Fruit fly (Drosophila melanogaster): ENCODE data around the gene Oatp33Ea.

Oatp33Ea gene

DNA sequence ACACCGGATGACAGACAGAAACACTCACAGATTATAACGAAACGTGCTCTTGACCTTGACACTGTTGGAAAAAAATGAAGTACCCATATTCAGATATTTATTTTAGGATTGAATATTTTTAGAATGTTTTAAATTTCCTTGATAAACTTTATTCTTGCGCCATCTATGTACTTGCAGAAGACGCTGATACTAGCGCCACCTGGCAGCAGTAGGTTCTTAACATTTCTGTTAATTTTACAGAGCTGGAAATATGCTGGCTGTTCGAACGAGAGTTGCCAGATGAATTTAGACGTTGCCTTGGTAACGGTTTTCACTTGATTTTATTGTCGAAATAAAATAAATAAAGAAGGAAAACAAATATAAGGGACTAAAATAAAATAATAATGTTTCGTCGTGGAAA is 21.2 kb downstream of the Oatp33Ea start, which contains the start of gene Fam92 (continued):
- TF ChIP-seq stwl (tag; optimal IDR thresholded peaks at IDR 0.05) (peak; percentile 89), sug (tag; optimal IDR thresholded peaks at IDR 0.05) (peak; percentile 62), wek (GFP tag; optimal IDR thresholded peaks at IDR 0.05) (no peak), CG3163 (GFP tag; optimal IDR thresholded peaks at IDR 0.05) (no peak), CG4282 (GFP tag; optimal IDR thresholded peaks at IDR 0.05) (no peak), tin (GFP tag; optimal IDR thresholded peaks at IDR 0.05) (peak; percentile 60), HmgZ (tag; optimal IDR thresholded peaks at IDR 0.05) (peak; percentile 51), CG12769 (tag; optimal IDR thresholded peaks at IDR 0.05) (peak; percentile 49), NfI (GFP tag; optimal IDR thresholded peaks at IDR 0.05) (peak; percentile 71), Lhr (GFP tag; optimal IDR thresholded peaks at IDR 0.05) (peak; percentile 79), CG15696 (tag; optimal IDR thresholded peaks at IDR 0.05) (peak; percentile 64), Dll (GFP tag; IDR thresholded peaks at IDR 0.05; ENCODE audit: partially characterized antibody) (no peak), lmd (GFP tag; IDR thresholded peaks at IDR 0.05) (peak; percentile 43; the same call in 1 of the 2 replicates), CG6791 (GFP tag; IDR thresholded peaks at IDR 0.05; ENCODE audit: partially characterized antibody) (no peak), CG7372 (GFP tag; IDR thresholded peaks at IDR 0.05) (no peak), gcm2 (GFP tag; optimal IDR thresholded peaks at IDR 0.05) (no peak), ci (GFP tag; IDR thresholded peaks at IDR 0.05) (peak; percentile 82), sens (GFP tag) (peak; percentile 90), CG18764 (GFP tag; optimal IDR thresholded peaks at IDR 0.05) (no peak), hkb (optimal IDR thresholded peaks at IDR 0.05) (no peak), hkb (GFP tag; IDR thresholded peaks at IDR 0.05) (peak; percentile 58), fu2 (GFP tag; optimal IDR thresholded peaks at IDR 0.05) (peak; percentile 6), CG15514 (GFP tag; optimal IDR thresholded peaks at IDR 0.05) (peak; percentile 35), CG4617 (GFP tag; optimal IDR thresholded peaks at IDR 0.05; ENCODE audit: borderline replicate concordance) (peak; percentile 2), CG14860 (GFP tag; IDR thresholded peaks at IDR 0.05; ENCODE audit: partially characterized antibody) (no peak), dmrt99B (tag; optimal IDR thresholded peaks at IDR 0.05) (peak; percentile 11), tx (GFP tag; optimal IDR thresholded peaks at IDR 0.05) (no peak), Stat92E (GFP tag; optimal IDR thresholded peaks at IDR 0.05) (peak in 1 of 3 experiments; percentile 2), tgo (GFP tag; IDR thresholded peaks at IDR 0.05) (peak; percentile 39; the same call in 2 of the 3 replicates), Gug (GFP tag; IDR thresholded peaks at IDR 0.05) (0 out of 4 replicates have a peak, but pooled peaks have one; percentile 18), CG33213 (GFP tag; optimal IDR thresholded peaks at IDR 0.05) (peak; percentile 47), chif (GFP tag; optimal IDR thresholded peaks at IDR 0.05) (peak in 1 of 2 experiments; percentile 65), nmo (GFP tag; optimal IDR thresholded peaks at IDR 0.05) (peak; percentile 33), CG2129 (GFP tag; IDR thresholded peaks at IDR 0.05; ENCODE audit: partially characterized antibody) (no peak), CG17612 (GFP tag; IDR thresholded peaks at IDR 0.05) (no peak), CG18011 (GFP tag; optimal IDR thresholded peaks at IDR 0.05) (no peak), ewg (GFP tag; optimal IDR thresholded peaks at IDR 0.05) (no peak), sima (GFP tag; optimal IDR thresholded peaks at IDR 0.05) (no peak), btn (GFP tag; optimal IDR thresholded peaks at IDR 0.05) (no peak), ssp (GFP tag; IDR thresholded peaks at IDR 0.05) (no peak; the same call in 1 of the 2 replicates), zfh2 (GFP tag; optimal IDR thresholded peaks at IDR 0.05) (peak; percentile 11), CG12236 (GFP tag; optimal IDR thresholded peaks at IDR 0.05) (no peak), Scr (GFP tag; IDR thresholded peaks at IDR 0.05; ENCODE audit: partially characterized antibody) (no peak), CG2889 (GFP tag; IDR thresholded peaks at IDR 0.05) (no peak), CG10431 (GFP tag; optimal IDR thresholded peaks at IDR 0.05) (no peak), aop (GFP tag; IDR thresholded peaks at IDR 0.05) (no peak), mirr (GFP tag; optimal IDR thresholded peaks at IDR 0.05) (no peak), CG32532 (GFP tag; IDR thresholded peaks at IDR 0.05) (peak; percentile 73; the same call in 1 of the 2 replicates), croc (GFP tag; conservative IDR thresholded peaks at IDR 0.05) (no peak), CG17802 (tag; optimal IDR thresholded peaks at IDR 0.05) (no peak), ase (GFP tag; IDR thresholded peaks at IDR 0.05) (peak; percentile 17; the same call in 1 of the 3 replicates)
